Fruit fly (Drosophila melanogaster) whole organism, wandering third instar larva: ENCODE data around the gene ergic53.

Source experiments
- HLH106 ChIP-seq: fragments of 200-800 bp; optimal IDR thresholded peaks from 3 replicates; lab custom pipeline; 2019; ENCODE audit warnings: missing biosample characterization, mild to moderate bottlenecking, missing genetic modification characterization, moderate library complexity
- Vsx2 ChIP-seq: fragments of 200-300, 225-300 bp; sonication (Bioruptor generic); optimal IDR thresholded peaks from 2 replicates; lab custom pipeline; 2018; ENCODE audit warnings: missing biosample characterization, missing genetic modification characterization; ENCODE audit not compliant: partially characterized antibody
- dl ChIP-seq, 2 experiments: fragments of 175-275, 200-275 bp in 1 of 2; fragments of 200-275 bp in 1 of 2; sonication (Bioruptor generic); optimal IDR thresholded peaks; lab custom pipeline; 2018; ENCODE audit warnings: mild to moderate bottlenecking in 2 of 2, missing biosample characterization in 2 of 2, missing genetic modification characterization in 2 of 2, moderate library complexity in 2 of 2; ENCODE audit not compliant: partially characterized antibody in 2 of 2, insufficient read depth in 1 of 2
- dmrt93B ChIP-seq: fragments of 200-800 bp; sonication (Bioruptor generic); optimal IDR thresholded peaks from 2 replicates; lab custom pipeline; 2018; ENCODE audit warnings: missing biosample characterization, mild to moderate bottlenecking, missing genetic modification characterization
- h ChIP-seq: fragments of 200-800 bp; sonication (Bioruptor generic); optimal IDR thresholded peaks from 3 replicates; lab custom pipeline; 2016; ENCODE audit warnings: missing biosample characterization, mild to moderate bottlenecking, missing genetic modification characterization
- psq ChIP-seq: fragments of 200-800 bp; sonication (Bioruptor generic); optimal IDR thresholded peaks from 3 replicates; lab custom pipeline; 2017; ENCODE audit warnings: missing biosample characterization, mild to moderate bottlenecking, missing genetic modification characterization, moderate library complexity

DNA sequence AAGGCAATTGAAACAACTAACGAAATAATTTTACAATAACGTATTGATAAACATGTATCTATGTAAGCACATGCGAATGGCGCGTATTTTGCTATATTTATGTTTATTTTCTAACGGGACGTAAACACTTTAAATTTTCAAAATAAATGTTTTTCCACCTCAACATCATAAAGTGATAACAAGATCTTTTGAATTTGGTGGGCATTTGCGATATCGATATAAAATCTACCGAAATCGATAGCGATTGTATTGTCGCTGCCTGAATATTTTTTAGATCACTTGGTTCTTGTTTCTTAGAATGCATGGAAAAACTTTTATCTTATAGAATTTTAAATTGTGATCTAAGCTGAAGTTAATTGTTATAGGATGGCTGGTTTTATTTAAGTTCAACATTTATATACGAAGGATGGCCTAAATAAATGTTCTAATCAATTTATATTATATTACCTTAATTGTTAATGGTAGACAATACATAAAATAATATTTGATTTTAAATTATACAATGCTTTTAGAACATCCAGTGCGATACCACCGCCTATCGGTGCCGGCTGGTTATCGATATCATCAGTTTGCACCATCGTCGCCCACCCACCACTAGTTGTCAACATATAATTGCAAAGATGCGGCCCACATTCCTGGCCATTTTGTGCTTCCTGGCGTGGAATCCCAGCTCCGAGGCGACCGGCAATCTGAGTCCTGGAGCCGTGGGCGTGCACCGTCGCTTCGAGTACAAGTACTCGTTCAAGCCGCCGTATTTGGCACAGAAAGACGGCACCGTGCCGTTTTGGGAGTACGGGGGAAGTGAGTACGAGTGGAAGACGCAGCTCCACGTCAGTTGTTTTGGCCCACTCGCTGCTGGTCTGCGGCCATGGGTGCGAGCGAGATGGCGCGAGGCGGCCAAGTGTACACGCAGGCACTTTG lies at the start of gene ergic53:
- TF ChIP-seq dmrt93B (GFP tag; lab: Kevin White, UChicago) (no peak), h (GFP tag; lab: Kevin White, UChicago) (no peak), psq (GFP tag; lab: Kevin White, UChicago) (no peak), Vsx2 (no peak), dl (GFP tag; optimal IDR thresholded peaks at IDR 0.05; lab: Kevin White, UChicago; ENCODE audit: insufficient read depth in 1 of 2, partially characterized antibody in 2 of 2) (no peak), HLH106 (tag; lab: Kevin White, UChicago) (no peak)
